Fruit fly (Drosophila melanogaster): Measurements from ENCODE around the gene CG34288.

DNA sequence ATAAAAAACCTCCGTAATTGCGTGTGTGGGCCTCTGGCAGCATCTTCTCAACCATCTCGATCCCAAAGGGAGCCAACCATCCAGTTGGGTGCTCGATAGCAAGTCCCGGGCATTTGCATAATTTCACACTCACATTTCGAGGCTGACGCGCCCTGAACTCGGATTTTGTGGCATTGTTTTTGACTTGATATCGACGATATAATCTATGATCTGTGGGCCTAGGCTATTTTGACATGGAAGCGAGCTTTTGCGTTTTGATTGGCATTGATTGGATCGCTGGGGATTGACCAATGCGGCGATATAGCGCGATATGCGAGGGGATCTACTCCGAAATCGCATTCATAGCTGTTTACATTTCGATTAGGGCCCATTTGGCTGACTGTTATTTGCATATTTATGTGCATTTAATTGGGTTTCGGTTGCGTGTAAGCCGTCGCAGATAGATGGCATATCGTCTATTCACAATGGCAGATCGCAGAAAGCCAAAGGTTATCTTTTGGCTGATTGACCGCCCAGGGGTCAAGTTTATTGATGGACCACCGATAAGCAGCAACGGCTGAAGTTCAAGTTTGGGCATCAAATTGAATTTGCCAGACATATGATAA is 14.8 kb downstream of the CG34288 start:
- TF ChIP-seq h (GFP tag; optimal IDR thresholded peaks at IDR 0.05) (no peak), Jra (GFP tag; optimal IDR thresholded peaks at IDR 0.05) (no peak), br (GFP tag; optimal IDR thresholded peaks at IDR 0.05) (no peak), GATAd (GFP tag; optimal IDR thresholded peaks at IDR 0.05) (no peak), Myc (optimal IDR thresholded peaks at IDR 0.05) (no peak), CrebA (GFP tag; optimal IDR thresholded peaks at IDR 0.05; ENCODE audit: borderline replicate concordance) (no peak), fru (GFP tag; optimal IDR thresholded peaks at IDR 0.05) (no peak), Dfd (GFP tag; optimal IDR thresholded peaks at IDR 0.05) (no peak)
